Worm (Caenorhabditis elegans) whole organism, L2 larva: Measurements from ENCODE around the gene larp-1.

ENCODE experiments used
- F13H6.1 ChIP-seq: sonication (generic microtip); optimal IDR thresholded peaks from 2 replicates; lab custom pipeline; 2016; ENCODE audit warnings: missing genetic modification characterization, missing compliant biosample characterization
- ama-1 ChIP-seq: fragments of 150-350 bp; optimal IDR thresholded peaks from 2 replicates; lab custom pipeline; 2018; ENCODE audit warnings: inconsistent platforms
- ceh-82 ChIP-seq: fragments of 150-350 bp; optimal IDR thresholded peaks from 2 replicates; lab custom pipeline; 2014; ENCODE audit warnings: missing biosample characterization, missing genetic modification characterization
- dmd-4 ChIP-seq: sonication (generic microtip); optimal IDR thresholded peaks from 2 replicates; lab custom pipeline; 2017; ENCODE audit warnings: missing biosample characterization, missing genetic modification characterization
- lin-13 ChIP-seq: fragments of 150-350 bp; optimal IDR thresholded peaks from 2 replicates; lab custom pipeline; 2014; ENCODE audit warnings: missing biosample characterization, missing genetic modification reagents, missing genetic modification characterization
- lin-39 ChIP-seq: fragments of 150-350 bp; optimal IDR thresholded peaks from 2 replicates; lab custom pipeline; 2014; ENCODE audit warnings: missing biosample characterization, missing genetic modification reagents, missing genetic modification characterization
- snpc-4 ChIP-seq: fragments of 150-350 bp; optimal IDR thresholded peaks from 2 replicates; lab custom pipeline; 2014; ENCODE audit warnings: missing biosample characterization, missing genetic modification characterization
- zag-1 ChIP-seq: fragments of 150-350 bp; optimal IDR thresholded peaks from 2 replicates; lab custom pipeline; 2014; ENCODE audit warnings: missing biosample characterization, missing genetic modification characterization
- ztf-11 ChIP-seq: sonication (generic microtip); optimal IDR thresholded peaks from 2 replicates; lab custom pipeline; 2017; ENCODE audit warnings: missing biosample characterization, missing genetic modification characterization

DNA sequence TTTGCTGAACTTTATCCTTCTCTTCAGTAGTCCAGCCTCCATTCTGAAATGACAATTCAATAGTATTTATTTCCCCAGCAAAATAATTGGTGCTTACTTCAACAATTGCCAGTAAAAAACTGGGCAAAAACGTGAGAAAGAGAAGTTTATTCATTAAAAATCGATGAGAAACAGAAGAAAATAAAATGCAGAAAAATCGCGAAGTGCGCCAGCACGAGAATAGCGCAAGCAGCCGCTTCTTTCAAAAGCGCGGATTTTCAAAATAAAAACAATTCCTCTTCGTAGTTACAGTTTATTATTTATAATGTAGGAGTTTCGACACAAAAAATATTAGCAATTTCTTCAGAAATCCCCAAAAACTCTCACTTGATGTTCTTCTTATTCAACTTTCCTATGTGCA is 54.6 kb downstream of the larp-1 start, which contains the start of gene C27F2.9:
- TF ChIP-seq ceh-82 (tag; lab: Kevin White, UChicago), result peak; percentile 36
- TF ChIP-seq dmd-4 (tag; lab: Kevin White, UChicago), result peak; percentile 27
- peak; percentile 89 for TF ChIP-seq lin-13 (GFP tag; lab: Kevin White, UChicago)
- no peak for TF ChIP-seq ztf-11 (tag; lab: Kevin White, UChicago)
- TF ChIP-seq lin-39 (tag; lab: Kevin White, UChicago), result no peak
- peak; percentile 85 for TF ChIP-seq F13H6.1
- peak; percentile 73 for TF ChIP-seq ama-1 (lab: Kevin White, UChicago)
- TF ChIP-seq zag-1 (tag; lab: Kevin White, UChicago), result peak; percentile 40
- TF ChIP-seq snpc-4 (tag; lab: Kevin White, UChicago), result peak; percentile 71
